Worm (Caenorhabditis elegans) whole organism, L2 larva: Measurements from ENCODE around the gene dmsr-16.

Experiments
- C34F6.9 ChIP-seq: fragments of 150-350 bp; optimal IDR thresholded peaks from 2 replicates; lab custom pipeline; 2014; ENCODE audit warnings: missing biosample characterization, missing genetic modification characterization
- F13H6.1 ChIP-seq: sonication (generic microtip); optimal IDR thresholded peaks from 2 replicates; lab custom pipeline; 2016; ENCODE audit warnings: missing genetic modification characterization, missing compliant biosample characterization
- R02D3.7 ChIP-seq: fragments of 150-350 bp; optimal IDR thresholded peaks from 2 replicates; lab custom pipeline; 2014; ENCODE audit warnings: missing biosample characterization, missing genetic modification characterization
- Y55F3AM.14 ChIP-seq: fragments of 200-800 bp; sonication (Bioruptor generic); optimal IDR thresholded peaks from 2 replicates; lab custom pipeline; 2018; ENCODE audit warnings: mild to moderate bottlenecking, missing genetic modification characterization, missing compliant biosample characterization
- alr-1 ChIP-seq: fragments of 150-350 bp; optimal IDR thresholded peaks from 2 replicates; lab custom pipeline; 2014; ENCODE audit warnings: missing biosample characterization, missing genetic modification characterization
- ama-1 ChIP-seq: fragments of 150-350 bp; optimal IDR thresholded peaks from 2 replicates; lab custom pipeline; 2018; ENCODE audit warnings: inconsistent platforms
- blmp-1 ChIP-seq: sonication (generic microtip); optimal IDR thresholded peaks from 2 replicates; lab custom pipeline; 2017; ENCODE audit warnings: missing genetic modification characterization, mild to moderate bottlenecking, missing compliant biosample characterization, antibody characterized with exemption, moderate library complexity; ENCODE audit not compliant: insufficient read depth
- crh-2 ChIP-seq: sonication (generic microtip); optimal IDR thresholded peaks from 2 replicates; lab custom pipeline; 2017; ENCODE audit warnings: missing biosample characterization, missing genetic modification characterization
- dmd-4 ChIP-seq: sonication (generic microtip); optimal IDR thresholded peaks from 2 replicates; lab custom pipeline; 2017; ENCODE audit warnings: missing biosample characterization, missing genetic modification characterization
- egl-27 ChIP-seq: sonication (generic microtip); optimal IDR thresholded peaks from 3 replicates; lab custom pipeline; 2017; ENCODE audit warnings: missing biosample characterization, missing genetic modification reagents, missing genetic modification characterization
- elt-1 ChIP-seq: fragments of 150-350 bp; optimal IDR thresholded peaks from 2 replicates; lab custom pipeline; 2014; ENCODE audit warnings: missing biosample characterization, missing genetic modification characterization
- elt-3 ChIP-seq: sonication (generic microtip); optimal IDR thresholded peaks from 2 replicates; lab custom pipeline; 2017; ENCODE audit warnings: missing biosample characterization, missing genetic modification characterization
- fos-1 ChIP-seq: fragments of 150-350 bp; optimal IDR thresholded peaks from 2 replicates; lab custom pipeline; 2014; ENCODE audit warnings: missing biosample characterization, missing genetic modification characterization
- gmeb-1 ChIP-seq: fragments of 150-350 bp; optimal IDR thresholded peaks from 2 replicates; lab custom pipeline; 2014; ENCODE audit warnings: missing biosample characterization, missing genetic modification characterization
- lin-13 ChIP-seq: fragments of 150-350 bp; optimal IDR thresholded peaks from 2 replicates; lab custom pipeline; 2014; ENCODE audit warnings: missing biosample characterization, missing genetic modification reagents, missing genetic modification characterization
- lin-39 ChIP-seq: fragments of 150-350 bp; optimal IDR thresholded peaks from 2 replicates; lab custom pipeline; 2014; ENCODE audit warnings: missing biosample characterization, missing genetic modification reagents, missing genetic modification characterization
- mbf-1 ChIP-seq: sonication (generic microtip); optimal IDR thresholded peaks from 2 replicates; lab custom pipeline; 2017; ENCODE audit warnings: missing biosample characterization, missing genetic modification characterization
- nhr-11 ChIP-seq: fragments of 150-350 bp; optimal IDR thresholded peaks from 2 replicates; lab custom pipeline; 2014; ENCODE audit warnings: missing biosample characterization, missing genetic modification characterization
- nhr-12 ChIP-seq: fragments of 150-350 bp; optimal IDR thresholded peaks from 2 replicates; lab custom pipeline; 2014; ENCODE audit warnings: missing biosample characterization, missing genetic modification characterization
- nhr-129 ChIP-seq: fragments of 150-350 bp; optimal IDR thresholded peaks from 2 replicates; lab custom pipeline; 2014; ENCODE audit warnings: missing biosample characterization, missing genetic modification characterization
- nhr-21 ChIP-seq: fragments of 150-350 bp; optimal IDR thresholded peaks from 2 replicates; lab custom pipeline; 2014; ENCODE audit warnings: missing biosample characterization, missing genetic modification characterization
- nhr-23 ChIP-seq: fragments of 150-350 bp; optimal IDR thresholded peaks from 2 replicates; lab custom pipeline; 2014; ENCODE audit warnings: missing biosample characterization, missing genetic modification reagents, missing genetic modification characterization
- nhr-237 ChIP-seq: fragments of 150-350 bp; optimal IDR thresholded peaks from 2 replicates; lab custom pipeline; 2014; ENCODE audit warnings: missing biosample characterization, missing genetic modification characterization
- nhr-25 ChIP-seq: fragments of 150-350 bp; sonication (generic microtip); optimal IDR thresholded peaks from 3 replicates; lab custom pipeline; 2014; ENCODE audit warnings: missing biosample characterization, missing genetic modification characterization
- nhr-6 ChIP-seq: fragments of 150-350 bp; optimal IDR thresholded peaks from 2 replicates; lab custom pipeline; 2014; ENCODE audit warnings: missing biosample characterization, missing genetic modification characterization
- peb-1 ChIP-seq: fragments of 150-350 bp; optimal IDR thresholded peaks from 2 replicates; lab custom pipeline; 2014; ENCODE audit warnings: missing biosample characterization, missing genetic modification characterization
- sem-4 ChIP-seq: fragments of 150-350 bp; optimal IDR thresholded peaks from 2 replicates; lab custom pipeline; 2014; ENCODE audit warnings: missing biosample characterization, missing genetic modification reagents, missing genetic modification characterization
- sma-3 ChIP-seq: sonication (generic microtip); optimal IDR thresholded peaks from 2 replicates; lab custom pipeline; 2016; ENCODE audit warnings: missing genetic modification reagents, missing genetic modification characterization, missing compliant biosample characterization
- sma-9 ChIP-seq, 2 experiments: fragments of 150-350 bp in 1 of 2; sonication (generic microtip) in 1 of 2; optimal IDR thresholded peaks; 2 replicates each; lab custom pipeline; 2014 to 2016; ENCODE audit warnings: missing genetic modification characterization in 2 of 2, mild to moderate bottlenecking in 1 of 2, missing biosample characterization in 1 of 2, missing compliant biosample characterization in 1 of 2, missing genetic modification reagents in 1 of 2, moderate library complexity in 1 of 2
- unc-39 ChIP-seq: fragments of 150-350 bp; optimal IDR thresholded peaks from 2 replicates; lab custom pipeline; 2014; ENCODE audit warnings: missing biosample characterization, missing genetic modification characterization
- unc-55 ChIP-seq: fragments of 150-350 bp; sonication (generic microtip); optimal IDR thresholded peaks from 3 replicates; lab custom pipeline; 2014; ENCODE audit warnings: missing biosample characterization, missing genetic modification reagents, missing genetic modification characterization
- unc-62 ChIP-seq: fragments of 150-350 bp; optimal IDR thresholded peaks from 2 replicates; lab custom pipeline; 2014; ENCODE audit warnings: missing biosample characterization, missing genetic modification reagents, missing genetic modification characterization
- zag-1 ChIP-seq: fragments of 150-350 bp; optimal IDR thresholded peaks from 2 replicates; lab custom pipeline; 2014; ENCODE audit warnings: missing biosample characterization, missing genetic modification characterization
- ztf-1 ChIP-seq: fragments of 200-800 bp; sonication (Bioruptor generic); conservative IDR thresholded peaks from 2 replicates; pipeline ENCODE4 v1.3.6; 2022; ENCODE audit warnings: missing genetic modification characterization, missing compliant biosample characterization

Gene dmsr-16

ce11 chrV:6808962-6809361 is at the start of gene dmsr-16:
Gene dmsr-16, minus strand, starts transcription at chrV:6809062.
- TF ChIP-seq dmd-4: no peak
- TF ChIP-seq, all 48 proteins: peak for 0

ce11 chrV:6854711-6855110 is 45.8 kb upstream of the dmsr-16 start, which contains the start of gene gpa-10:
Gene gpa-10, minus strand, starts transcription at chrV:6854811.
- TF ChIP-seq gmeb-1 (tag; lab: Kevin White, UChicago) (no peak), mbf-1 (no peak), nhr-25 (no peak), lin-13 (GFP tag; lab: Kevin White, UChicago) (no peak), crh-2 (no peak)
- TF ChIP-seq, all 48 proteins: peak for 0

ce11 chrV:6846507-6846906 is 37.6 kb upstream of the dmsr-16 start, which contains the start of gene lgc-54:
Gene lgc-54, minus strand, starts transcription at chrV:6846607.
- TF ChIP-seq sem-4 (tag; lab: Kevin White, UChicago) (no peak), fos-1 (tag; lab: Kevin White, UChicago) (no peak), nhr-11 (tag; lab: Kevin White, UChicago) (no peak), peb-1 (no peak), zag-1 (tag; lab: Kevin White, UChicago) (no peak), Y55F3AM.14 (GFP tag; lab: Kevin White, UChicago) (no peak), unc-55 (no peak), nhr-6 (tag; lab: Kevin White, UChicago) (no peak), ama-1 (lab: Kevin White, UChicago) (no peak)

ce11 chrV:6842437-6842836 is 33.6 kb upstream of the dmsr-16 start, which contains the start of gene T15B7.1:
Gene T15B7.1, plus strand, starts transcription at chrV:6842737.
- TF ChIP-seq elt-3 (no peak), lin-39 (tag; lab: Kevin White, UChicago) (no peak), alr-1 (no peak), nhr-11 (tag; lab: Kevin White, UChicago) (no peak), sem-4 (tag; lab: Kevin White, UChicago) (no peak), R02D3.7 (no peak)

- TF ChIP-seq peb-1: no peak
- TF ChIP-seq nhr-23 (tag; lab: Kevin White, UChicago): no peak
These were observed 30.1 kb upstream of the dmsr-16 start, which contains the start of gene hpo-8 for ce11 chrV:6839008-6839407. Gene hpo-8, plus strand, starts transcription at chrV:6839289.

ce11 chrV:6838599-6838998 is 29.7 kb upstream of the dmsr-16 start, which contains the start of gene T15B7.15:
Gene T15B7.15, minus strand, starts transcription at chrV:6838665.
- TF ChIP-seq gmeb-1 (tag; lab: Kevin White, UChicago) (peak; percentile 78), fos-1 (tag; lab: Kevin White, UChicago) (no peak), Y55F3AM.14 (GFP tag; lab: Kevin White, UChicago) (no peak), dmd-4 (no peak), unc-55 (peak; percentile 81), egl-27 (tag; lab: Kevin White, UChicago) (no peak), blmp-1 (tag; lab: Kevin White, UChicago) (no peak), R02D3.7 (peak; percentile 93), sma-9 (GFP tag; optimal IDR thresholded peaks at IDR 0.05; lab: Kevin White, UChicago) (peak; percentile 8), sma-9 (tag; optimal IDR thresholded peaks at IDR 0.05; lab: Kevin White, UChicago) (no peak), ztf-1 (GFP tag; lab: Robert Waterston, UW) (no peak), zag-1 (tag; lab: Kevin White, UChicago) (no peak), nhr-21 (tag; lab: Kevin White, UChicago) (no peak), nhr-237 (tag; lab: Kevin White, UChicago) (no peak), C34F6.9 (peak; percentile 50)

ce11 chrV:6836036-6836435 is 27.2 kb upstream of the dmsr-16 start:
- TF ChIP-seq sma-9 (GFP tag; optimal IDR thresholded peaks at IDR 0.05; lab: Kevin White, UChicago): no peak
- TF ChIP-seq sma-9 (tag; optimal IDR thresholded peaks at IDR 0.05; lab: Kevin White, UChicago): no peak
- TF ChIP-seq unc-39 (tag; lab: Kevin White, UChicago): no peak
- TF ChIP-seq unc-62 (GFP tag; lab: Kevin White, UChicago): no peak
- no peak for TF ChIP-seq blmp-1 (tag; lab: Kevin White, UChicago)
- TF ChIP-seq nhr-129 (tag; lab: Kevin White, UChicago): no peak
- TF ChIP-seq nhr-11 (tag; lab: Kevin White, UChicago): no peak
- TF ChIP-seq dmd-4: no peak
- TF ChIP-seq F13H6.1 (tag; lab: Kevin White, UChicago): no peak
- TF ChIP-seq elt-1 (tag; lab: Kevin White, UChicago): no peak
- no peak for TF ChIP-seq lin-13 (GFP tag; lab: Kevin White, UChicago)
- TF ChIP-seq sem-4 (tag; lab: Kevin White, UChicago): no peak
- no peak for TF ChIP-seq crh-2
- TF ChIP-seq nhr-21 (tag; lab: Kevin White, UChicago): no peak
- no peak for TF ChIP-seq nhr-12 (tag; lab: Kevin White, UChicago)
- no peak for TF ChIP-seq mbf-1
- no peak for TF ChIP-seq Y55F3AM.14 (GFP tag; lab: Kevin White, UChicago)
- no peak for TF ChIP-seq sma-3 (GFP tag; lab: Kevin White, UChicago)
